Fruit fly (Drosophila melanogaster) whole organism, embryonic: Measurements from ENCODE around the gene CG13239.

Experiments used
- Adf1 ChIP-seq: fragments of 200-800 bp; sonication (Bioruptor generic); IDR thresholded peaks from 2 replicates; pipeline ENCODE4 v1.3.6; 2022; ENCODE audit warnings: missing biosample characterization, missing genetic modification characterization
- Atf-2 ChIP-seq: fragments of 200-800 bp; sonication (Bioruptor generic); optimal IDR thresholded peaks from 2 replicates; lab custom pipeline; 2016; ENCODE audit warnings: missing biosample characterization, missing genetic modification characterization
- Blimp-1 ChIP-seq: fragments of 200-800 bp; sonication (Bioruptor generic); optimal IDR thresholded peaks from 3 replicates; lab custom pipeline; 2018; ENCODE audit warnings: missing biosample characterization, missing genetic modification characterization, mild to moderate bottlenecking, moderate library complexity, missing genetic modification reagents
- CG10209 ChIP-seq: fragments of 200-800 bp; sonication (Bioruptor generic); optimal IDR thresholded peaks from 3 replicates; lab custom pipeline; 2017; ENCODE audit warnings: missing biosample characterization, mild to moderate bottlenecking, missing genetic modification characterization, missing genetic modification reagents
- CG10565 ChIP-seq: fragments of 200-800 bp; sonication (Bioruptor generic); optimal IDR thresholded peaks from 3 replicates; lab custom pipeline; 2016; ENCODE audit warnings: missing biosample characterization, mild to moderate bottlenecking, missing genetic modification characterization
- CG1233 ChIP-seq: fragments of 200-800 bp; sonication (Bioruptor generic); optimal IDR thresholded peaks from 4 replicates; lab custom pipeline; 2018; ENCODE audit warnings: missing biosample characterization, mild to moderate bottlenecking, missing genetic modification characterization
- CG12769 ChIP-seq: fragments of 200-800 bp; sonication (Bioruptor generic); optimal IDR thresholded peaks from 2 replicates; lab custom pipeline; 2019; ENCODE audit warnings: missing biosample characterization, mild to moderate bottlenecking, missing genetic modification characterization, moderate library complexity
- CG13894 ChIP-seq: fragments of 200-800 bp; sonication (Bioruptor generic); optimal IDR thresholded peaks from 3 replicates; lab custom pipeline; 2018; ENCODE audit warnings: missing biosample characterization, mild to moderate bottlenecking, missing genetic modification characterization, moderate library complexity
- CG14014 ChIP-seq: fragments of 200-800 bp; sonication (Bioruptor generic); IDR thresholded peaks from 2 replicates; pipeline ENCODE4 v1.3.6; 2022; ENCODE audit warnings: missing biosample characterization, missing genetic modification characterization
- CG14860 ChIP-seq: fragments of 200-800 bp; sonication (Bioruptor generic); IDR thresholded peaks from 3 replicates; pipeline ENCODE4 v1.3.6; 2022; ENCODE audit warnings: missing biosample characterization, missing genetic modification characterization; ENCODE audit not compliant: partially characterized antibody
- CG16779 ChIP-seq: fragments of 200-800 bp; sonication (Bioruptor generic); IDR thresholded peaks from 2 replicates; pipeline ENCODE4 v1.3.6; 2022; ENCODE audit warnings: missing biosample characterization, missing genetic modification characterization
- CG17328 ChIP-seq: fragments of 200-800 bp; sonication (Bioruptor generic); IDR thresholded peaks from 2 replicates; pipeline ENCODE4 v1.3.6; 2022; ENCODE audit warnings: missing biosample characterization, missing genetic modification characterization
- CG2678 ChIP-seq: fragments of 200-800 bp; sonication (Bioruptor generic); optimal IDR thresholded peaks from 3 replicates; lab custom pipeline; 2019; ENCODE audit warnings: missing biosample characterization, mild to moderate bottlenecking, missing genetic modification characterization, moderate library complexity
- CG3838 ChIP-seq: fragments of 200-800 bp; sonication (Bioruptor generic); optimal IDR thresholded peaks from 3 replicates; lab custom pipeline; 2016; ENCODE audit warnings: missing biosample characterization, missing genetic modification characterization
- CG6272 ChIP-seq: fragments of 200-800 bp; sonication (Bioruptor generic); IDR thresholded peaks from 2 replicates; pipeline ENCODE4 v1.3.6; 2022; ENCODE audit warnings: missing biosample characterization, missing genetic modification characterization
- CTCF ChIP-seq: fragments of 200-800 bp; sonication (Bioruptor generic); optimal IDR thresholded peaks from 2 replicates; lab custom pipeline; 2017; ENCODE audit warnings: missing biosample characterization, mild to moderate bottlenecking, missing genetic modification characterization, moderate library complexity
- D19A ChIP-seq: fragments of 200-800 bp; optimal IDR thresholded peaks from 3 replicates; lab custom pipeline; 2019; ENCODE audit warnings: missing biosample characterization, mild to moderate bottlenecking, missing genetic modification characterization, moderate library complexity
- E2f2 ChIP-seq: fragments of 200-800 bp; sonication (Bioruptor generic); IDR thresholded peaks from 2 replicates; pipeline ENCODE4 v1.3.6; 2022; ENCODE audit warnings: missing biosample characterization, missing genetic modification characterization
- Ets97D ChIP-seq: fragments of 200-800 bp; sonication (Bioruptor generic); optimal IDR thresholded peaks from 3 replicates; lab custom pipeline; 2016; ENCODE audit warnings: missing biosample characterization, missing genetic modification characterization
- HLHmδ ChIP-seq: fragments of 200-800 bp; sonication (Bioruptor generic); optimal IDR thresholded peaks from 2 replicates; lab custom pipeline; 2018; ENCODE audit warnings: missing biosample characterization, mild to moderate bottlenecking, missing genetic modification characterization, moderate library complexity
- HmgZ ChIP-seq: fragments of 200-800 bp; sonication (Bioruptor generic); optimal IDR thresholded peaks from 2 replicates; lab custom pipeline; 2018; ENCODE audit warnings: missing biosample characterization, mild to moderate bottlenecking, missing genetic modification characterization
- Hmx ChIP-seq: fragments of 200-800 bp; sonication (Bioruptor generic); optimal IDR thresholded peaks from 2 replicates; lab custom pipeline; 2016; ENCODE audit warnings: missing biosample characterization, missing genetic modification characterization
- Hr3 ChIP-seq: fragments of 200-800 bp; sonication (Bioruptor generic); optimal IDR thresholded peaks from 3 replicates; lab custom pipeline; 2016; ENCODE audit warnings: missing biosample characterization, missing genetic modification characterization
- Hr39 ChIP-seq: fragments of >200 bp; optimal IDR thresholded peaks from 2 replicates; lab custom pipeline; 2017
- Mad ChIP-seq: fragments of 200-800 bp; sonication (Bioruptor generic); optimal IDR thresholded peaks from 2 replicates; lab custom pipeline; 2016; ENCODE audit warnings: missing biosample characterization, missing genetic modification characterization
- Med ChIP-seq: fragments of 200-800 bp; sonication (Bioruptor generic); peaks from one replicate; lab custom pipeline; 2016; ENCODE audit warnings: missing biosample characterization, missing genetic modification characterization, mild to moderate bottlenecking, inconsistent platforms, moderate library complexity
- NFAT ChIP-seq: fragments of 200-800 bp; sonication (Bioruptor generic); IDR thresholded peaks from 2 replicates; pipeline ENCODE4 v1.3.6; 2022; ENCODE audit warnings: missing biosample characterization, missing genetic modification characterization
- Nf-YA ChIP-seq: fragments of 200-800 bp; sonication (Bioruptor generic); IDR thresholded peaks from 2 replicates; pipeline ENCODE4 v1.3.6; 2022; ENCODE audit warnings: missing biosample characterization, missing genetic modification characterization
- NfI ChIP-seq: fragments of 200-800 bp; sonication (Bioruptor generic); optimal IDR thresholded peaks from 3 replicates; lab custom pipeline; 2018; ENCODE audit warnings: missing biosample characterization, mild to moderate bottlenecking, missing genetic modification characterization, moderate library complexity
- Oli ChIP-seq: fragments of 200-800 bp; sonication (Bioruptor generic); optimal IDR thresholded peaks from 2 replicates; lab custom pipeline; 2018; ENCODE audit warnings: missing biosample characterization, mild to moderate bottlenecking, missing genetic modification characterization, moderate library complexity
- Ravus ChIP-seq: fragments of 200-800 bp; sonication (Bioruptor generic); IDR thresholded peaks from 2 replicates; pipeline ENCODE4 v1.3.6; 2022; ENCODE audit warnings: missing biosample characterization, missing genetic modification characterization
- Spps ChIP-seq: fragments of 200-800 bp; sonication (Bioruptor generic); optimal IDR thresholded peaks from 2 replicates; lab custom pipeline; 2018; ENCODE audit warnings: missing biosample characterization, mild to moderate bottlenecking, missing genetic modification characterization
- bab2 ChIP-seq: fragments of 200-800 bp; sonication (Bioruptor generic); optimal IDR thresholded peaks from 2 replicates; lab custom pipeline; 2016; ENCODE audit warnings: missing biosample characterization, missing genetic modification characterization
- caup ChIP-seq: fragments of 200-800 bp; sonication (Bioruptor generic); optimal IDR thresholded peaks from 3 replicates; lab custom pipeline; 2017; ENCODE audit warnings: missing biosample characterization, mild to moderate bottlenecking, missing genetic modification characterization, moderate library complexity; ENCODE audit not compliant: severe bottlenecking
- chinmo ChIP-seq: fragments of 200-800 bp; sonication (Bioruptor generic); IDR thresholded peaks from 4 replicates; pipeline ENCODE4 v1.3.6; 2022; ENCODE audit warnings: missing biosample characterization, missing genetic modification characterization; ENCODE audit not compliant: partially characterized antibody
- corto ChIP-seq: fragments of 200-800 bp; sonication (Bioruptor generic); optimal IDR thresholded peaks from 2 replicates; lab custom pipeline; 2016; ENCODE audit warnings: missing biosample characterization, mild to moderate bottlenecking, missing genetic modification characterization, moderate library complexity
- croc ChIP-seq: fragments of 200-800 bp; sonication (Bioruptor generic); conservative IDR thresholded peaks from 3 replicates; pipeline ENCODE4 v1.3.6; 2022; ENCODE audit warnings: missing biosample characterization, missing genetic modification characterization
- dmrt11E ChIP-seq: fragments of 200-800 bp; sonication (Bioruptor generic); optimal IDR thresholded peaks from 3 replicates; lab custom pipeline; 2018; ENCODE audit warnings: missing biosample characterization, mild to moderate bottlenecking, missing genetic modification characterization, moderate library complexity
- eve ChIP-seq, 2 experiments: fragments of >200 bp; optimal IDR thresholded peaks; 2 replicates each; lab custom pipeline; 2017; ENCODE audit warnings: missing biosample characterization in 2 of 2, missing genetic modification characterization in 2 of 2
- fd96Cb ChIP-seq: fragments of 200-800 bp; sonication (Bioruptor generic); optimal IDR thresholded peaks from 2 replicates; lab custom pipeline; 2018; ENCODE audit warnings: missing biosample characterization, mild to moderate bottlenecking, missing genetic modification characterization, moderate library complexity
- ftz-f1 ChIP-seq: fragments of 200-800 bp; sonication (Bioruptor generic); optimal IDR thresholded peaks from 2 replicates; lab custom pipeline; 2016; ENCODE audit warnings: missing biosample characterization, missing genetic modification characterization
- gfzf ChIP-seq: fragments of 200-800 bp; sonication (Bioruptor generic); optimal IDR thresholded peaks from 2 replicates; lab custom pipeline; 2016; ENCODE audit warnings: missing biosample characterization, mild to moderate bottlenecking, missing genetic modification characterization, moderate library complexity
- klu ChIP-seq: fragments of 200-800 bp; sonication (Bioruptor generic); IDR thresholded peaks from 2 replicates; pipeline ENCODE4 v1.3.6; 2022; ENCODE audit warnings: missing biosample characterization, missing genetic modification characterization
- onecut ChIP-seq: fragments of 200-800 bp; sonication (Bioruptor generic); IDR thresholded peaks from 2 replicates; pipeline ENCODE4 v1.3.6; 2022; ENCODE audit warnings: missing biosample characterization, missing genetic modification characterization
- org-1 ChIP-seq: fragments of 200-800 bp; sonication (Bioruptor generic); optimal IDR thresholded peaks from 2 replicates; lab custom pipeline; 2017; ENCODE audit warnings: missing biosample characterization, missing genetic modification characterization
- pnt ChIP-seq: fragments of 200-800 bp; sonication (Bioruptor generic); optimal IDR thresholded peaks from 3 replicates; lab custom pipeline; 2016; ENCODE audit warnings: missing biosample characterization, missing genetic modification characterization
- pzg ChIP-seq: fragments of 200-800 bp; sonication (Bioruptor generic); optimal IDR thresholded peaks from 3 replicates; lab custom pipeline; 2018; ENCODE audit warnings: missing biosample characterization, mild to moderate bottlenecking, missing genetic modification characterization, moderate library complexity
- sna ChIP-seq: fragments of 200-800 bp; sonication (Bioruptor generic); IDR thresholded peaks from 2 replicates; pipeline ENCODE4 v1.3.6; 2022; ENCODE audit warnings: missing biosample characterization, missing genetic modification characterization; ENCODE audit not compliant: partially characterized antibody
- vnd ChIP-seq: fragments of 200-800 bp; sonication (Bioruptor generic); IDR thresholded peaks from 3 replicates; pipeline ENCODE4 v1.3.6; 2022; ENCODE audit warnings: missing biosample characterization, missing genetic modification characterization; ENCODE audit not compliant: partially characterized antibody
- wor ChIP-seq: fragments of 200-800 bp; sonication (Bioruptor generic); IDR thresholded peaks from 2 replicates; pipeline ENCODE4 v1.3.6; 2022; ENCODE audit warnings: missing biosample characterization, missing genetic modification characterization
- zen ChIP-seq: fragments of 200-800 bp; sonication (Bioruptor generic); optimal IDR thresholded peaks from 3 replicates; lab custom pipeline; 2018; ENCODE audit warnings: missing biosample characterization, mild to moderate bottlenecking, missing genetic modification characterization, moderate library complexity
- zf30C ChIP-seq: fragments of 200-800 bp; sonication (Bioruptor generic); optimal IDR thresholded peaks from 3 replicates; lab custom pipeline; 2018; ENCODE audit warnings: missing biosample characterization, mild to moderate bottlenecking, missing genetic modification characterization

The CG13239 gene

DNA sequence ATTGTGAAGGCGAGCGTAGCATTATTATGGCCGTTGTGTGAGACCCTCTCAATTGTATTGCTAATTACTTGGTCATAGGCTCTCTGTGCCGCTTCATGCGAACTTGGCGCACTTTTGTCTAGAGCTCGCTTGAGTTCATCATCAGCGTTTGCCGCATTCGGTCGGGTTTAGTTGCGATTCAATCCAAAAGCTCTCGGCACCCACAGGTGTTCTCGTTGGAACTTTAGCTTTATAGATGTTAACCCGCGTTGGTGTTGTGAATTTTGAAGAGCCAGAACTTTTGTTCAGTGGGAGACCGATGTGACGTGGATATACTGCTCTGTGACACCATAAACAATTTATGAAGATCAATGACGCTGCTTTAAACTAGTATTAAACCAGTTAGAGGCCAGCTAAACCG, 20.3 kb downstream of the CG13239 start, which contains the start of gene slif:
slif (plus strand) TSS at position 132 of the 400 bp plus-strand sequence.
- TF ChIP-seq CG1233 (no peak), Mad (no peak), klu (GFP tag; lab: Robert Waterston, UW) (no peak), CG16779 (GFP tag; lab: Robert Waterston, UW) (0 out of 2 replicates have a peak, but pooled peaks have one; percentile 23), Ets97D (no peak), Ravus (GFP tag; lab: Robert Waterston, UW) (no peak), zf30C (GFP tag; lab: Kevin White, UChicago) (no peak), eve (GFP tag; optimal IDR thresholded peaks at IDR 0.05; lab: Kevin White, UChicago) (no peak), Spps (tag; lab: Kevin White, UChicago) (no peak), CG10565 (no peak), CG12769 (tag; lab: Kevin White, UChicago) (peak; percentile 53), Nf-YA (GFP tag; lab: Robert Waterston, UW) (no peak), dmrt11E (tag; lab: Kevin White, UChicago) (no peak), bab2 (GFP tag; lab: Kevin White, UChicago) (no peak), Oli (tag; lab: Kevin White, UChicago) (no peak), CG14014 (no peak), CG13894 (tag; lab: Kevin White, UChicago) (peak; percentile 40), HLHmδ (GFP tag; lab: Kevin White, UChicago) (no peak), gfzf (no peak), pzg (GFP tag; lab: Kevin White, UChicago) (no peak), Med (GFP tag; lab: Kevin White, UChicago) (peak; percentile 73), CG14860 (GFP tag; lab: Robert Waterston, UW) (no peak), CG6272 (GFP tag; lab: Robert Waterston, UW) (no peak), chinmo (peak; percentile 83; the same call in 2 of the 4 replicates)

DNA sequence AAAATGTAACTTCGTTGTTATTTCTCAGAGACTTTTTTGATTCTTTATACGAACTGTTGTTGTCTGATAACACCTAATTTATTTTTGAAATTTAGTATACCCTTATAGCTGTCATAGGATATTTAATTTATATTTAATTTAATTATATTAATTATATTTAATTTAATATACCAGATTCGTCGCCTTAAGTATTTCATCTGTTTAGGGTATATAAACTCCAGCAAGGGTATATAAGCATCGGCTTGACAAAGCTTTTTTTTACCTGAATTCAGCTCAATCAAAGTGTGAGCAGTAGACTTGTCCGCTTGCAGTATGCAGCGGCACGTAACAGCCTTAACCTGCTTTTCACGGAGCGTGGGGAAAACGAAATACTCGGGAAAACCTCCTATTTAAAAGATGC, 23.1 kb downstream of the CG13239 start:
- TF ChIP-seq onecut (GFP tag; lab: Robert Waterston, UW) (no peak), CG14014 (no peak), Adf1 (GFP tag; lab: Robert Waterston, UW) (no peak), zen (tag; lab: Kevin White, UChicago) (no peak), fd96Cb (tag; lab: Kevin White, UChicago) (peak; percentile 20), caup (no peak), ftz-f1 (no peak), D19A (tag; lab: Kevin White, UChicago) (peak; percentile 91), croc (no peak), Hr3 (GFP tag; lab: Kevin White, UChicago) (no peak), E2f2 (GFP tag; lab: Robert Waterston, UW) (no peak), Atf-2 (no peak), CG17328 (GFP tag; lab: Robert Waterston, UW) (0 out of 2 replicates have a peak, but pooled peaks have one; percentile 24), wor (GFP tag; lab: Robert Waterston, UW) (no peak), HmgZ (tag; lab: Kevin White, UChicago) (no peak), org-1 (GFP tag; lab: Kevin White, UChicago) (no peak), CG2678 (tag; lab: Kevin White, UChicago) (peak; percentile 26), CG3838 (GFP tag; lab: Kevin White, UChicago) (no peak), corto (GFP tag; lab: Kevin White, UChicago) (no peak), NFAT (GFP tag; lab: Robert Waterston, UW) (no peak), Hmx (GFP tag; lab: Kevin White, UChicago) (no peak), vnd (no peak), pnt (GFP tag; lab: Kevin White, UChicago) (no peak), CTCF (GFP tag; lab: Kevin White, UChicago) (no peak), CG10209 (no peak), sna (no peak), dmrt11E (tag; lab: Kevin White, UChicago) (no peak), Hr39 (lab: Kevin White, UChicago) (no peak), Blimp-1 (peak; percentile 9), NfI (no peak)
